Worm (Caenorhabditis elegans) whole organism, mixed stage, embryonic: ENCODE measurements around the gene sre-51.
"Not testable (repeated sequence)": the region's sequence is repeated elsewhere in the genome, so short reads cannot be mapped to it uniquely, and the experiment has no call there.

Experiments used
- M03D4.4 ChIP-seq: sonication (generic microtip); optimal IDR thresholded peaks from 2 replicates; lab custom pipeline; 2017; ENCODE audit warnings: mild to moderate bottlenecking, missing genetic modification characterization, missing compliant biosample characterization
- bed-3 ChIP-seq: fragments of 200-800 bp; sonication (Bioruptor generic); optimal IDR thresholded peaks from 3 replicates; lab custom pipeline; 2018; ENCODE audit warnings: mild to moderate bottlenecking, missing genetic modification characterization, moderate library complexity, missing compliant biosample characterization
- blmp-1 ChIP-seq: fragments of 150-350 bp; optimal IDR thresholded peaks from 2 replicates; lab custom pipeline; 2014; ENCODE audit warnings: missing biosample characterization, missing genetic modification characterization
- ceh-39 ChIP-seq: fragments of 150-350 bp; optimal IDR thresholded peaks from 2 replicates; lab custom pipeline; 2014; ENCODE audit warnings: missing biosample characterization, missing genetic modification characterization
- ceh-43 ChIP-seq: fragments of 200-800 bp; sonication (Bioruptor generic); optimal IDR thresholded peaks from 2 replicates; lab custom pipeline; 2018; ENCODE audit warnings: mild to moderate bottlenecking, missing genetic modification characterization, moderate library complexity, missing compliant biosample characterization
- ceh-83 ChIP-seq: fragments of 200-800 bp; sonication (Bioruptor generic); optimal IDR thresholded peaks from 2 replicates; lab custom pipeline; 2018; ENCODE audit warnings: mild to moderate bottlenecking, missing genetic modification characterization, missing compliant biosample characterization
- ces-1 ChIP-seq: fragments of 150-350 bp; optimal IDR thresholded peaks from 2 replicates; lab custom pipeline; 2014; ENCODE audit warnings: missing biosample characterization, missing genetic modification reagents, missing genetic modification characterization
- cnd-1 ChIP-seq: fragments of 200-800 bp; sonication (Bioruptor generic); optimal IDR thresholded peaks from 2 replicates; lab custom pipeline; 2018; ENCODE audit warnings: mild to moderate bottlenecking, missing genetic modification characterization, missing compliant biosample characterization
- drap-1 ChIP-seq: fragments of 200-800 bp; sonication (Bioruptor generic); optimal IDR thresholded peaks from 3 replicates; lab custom pipeline; 2018; ENCODE audit warnings: mild to moderate bottlenecking, missing genetic modification characterization, missing compliant biosample characterization
- elt-1 ChIP-seq: sonication (generic microtip); optimal IDR thresholded peaks from 2 replicates; lab custom pipeline; 2017; ENCODE audit warnings: missing genetic modification characterization, mild to moderate bottlenecking, missing compliant biosample characterization, antibody characterized with exemption, moderate library complexity, borderline replicate concordance; ENCODE audit not compliant: insufficient read depth
- flh-1 ChIP-seq: fragments of 200-800 bp; sonication (Bioruptor generic); optimal IDR thresholded peaks from 2 replicates; lab custom pipeline; 2018; ENCODE audit warnings: mild to moderate bottlenecking, missing genetic modification characterization, moderate library complexity, missing compliant biosample characterization
- ham-2 ChIP-seq: fragments of 200-800 bp; sonication (Bioruptor generic); optimal IDR thresholded peaks from 2 replicates; lab custom pipeline; 2018; ENCODE audit warnings: mild to moderate bottlenecking, missing genetic modification characterization, missing compliant biosample characterization
- hlh-1 ChIP-seq: fragments of 150-350 bp; optimal IDR thresholded peaks from 2 replicates; lab custom pipeline; 2014; ENCODE audit warnings: missing biosample characterization, missing genetic modification reagents, missing genetic modification characterization
- lin-13 ChIP-seq: fragments of 150-350 bp; optimal IDR thresholded peaks from 2 replicates; lab custom pipeline; 2014; ENCODE audit warnings: missing biosample characterization, missing genetic modification characterization
- lin-32 ChIP-seq: fragments of 200-800 bp; sonication (Bioruptor generic); optimal IDR thresholded peaks from 2 replicates; lab custom pipeline; 2018; ENCODE audit warnings: mild to moderate bottlenecking, missing genetic modification characterization, missing compliant biosample characterization
- lsy-2 ChIP-seq: fragments of 150-350 bp; optimal IDR thresholded peaks from 2 replicates; lab custom pipeline; 2014; ENCODE audit warnings: missing biosample characterization, missing genetic modification characterization
- mab-5 ChIP-seq: fragments of 150-350 bp; optimal IDR thresholded peaks from 2 replicates; lab custom pipeline; 2014; ENCODE audit warnings: missing biosample characterization, missing genetic modification characterization
- mep-1 ChIP-seq: fragments of 150-350 bp; optimal IDR thresholded peaks from 2 replicates; lab custom pipeline; 2017; ENCODE audit warnings: missing biosample characterization, missing genetic modification reagents, missing genetic modification characterization, inconsistent platforms
- mls-2 ChIP-seq: sonication (generic microtip); optimal IDR thresholded peaks from 2 replicates; lab custom pipeline; 2016; ENCODE audit warnings: mild to moderate bottlenecking, missing genetic modification characterization, moderate library complexity, missing compliant biosample characterization
- nhr-2 ChIP-seq: fragments of 150-350 bp; optimal IDR thresholded peaks from 2 replicates; lab custom pipeline; 2014; ENCODE audit warnings: missing biosample characterization, missing genetic modification characterization
- nhr-237 ChIP-seq: fragments of 150-350 bp; optimal IDR thresholded peaks from 2 replicates; lab custom pipeline; 2014; ENCODE audit warnings: missing biosample characterization, missing genetic modification characterization
- nhr-28 ChIP-seq: fragments of 150-350 bp; optimal IDR thresholded peaks from 2 replicates; lab custom pipeline; 2014; ENCODE audit warnings: missing biosample characterization, missing genetic modification characterization
- nhr-76 ChIP-seq: sonication (generic microtip); optimal IDR thresholded peaks from 2 replicates; lab custom pipeline; 2017; ENCODE audit warnings: missing biosample characterization, missing genetic modification characterization
- pha-4 ChIP-seq: fragments of 150-350 bp; optimal IDR thresholded peaks from 2 replicates; lab custom pipeline; 2018; ENCODE audit warnings: missing biosample characterization, missing genetic modification reagents, missing genetic modification characterization
- sem-2 ChIP-seq: fragments of 200-800 bp; sonication (Bioruptor generic); optimal IDR thresholded peaks from 2 replicates; lab custom pipeline; 2018; ENCODE audit warnings: mild to moderate bottlenecking, missing genetic modification characterization, missing compliant biosample characterization
- snpc-4 ChIP-seq: fragments of 150-350 bp; optimal IDR thresholded peaks from 2 replicates; lab custom pipeline; 2014; ENCODE audit warnings: missing biosample characterization, missing genetic modification characterization
- tbx-8 ChIP-seq: fragments of 200-800 bp; sonication (Bioruptor generic); optimal IDR thresholded peaks from 2 replicates; lab custom pipeline; 2018; ENCODE audit warnings: mild to moderate bottlenecking, missing genetic modification characterization, moderate library complexity, missing compliant biosample characterization
- unc-120 ChIP-seq: sonication (generic microtip); optimal IDR thresholded peaks from 2 replicates; lab custom pipeline; 2017; ENCODE audit warnings: missing genetic modification characterization, missing compliant biosample characterization; ENCODE audit not compliant: poor library complexity, severe bottlenecking
- unc-39 ChIP-seq: fragments of 150-350 bp; optimal IDR thresholded peaks from 2 replicates; lab custom pipeline; 2014; ENCODE audit warnings: missing biosample characterization, missing genetic modification characterization
- unc-62 ChIP-seq: fragments of 150-350 bp; optimal IDR thresholded peaks from 2 replicates; lab custom pipeline; 2014; ENCODE audit warnings: missing biosample characterization, missing genetic modification reagents, missing genetic modification characterization
- zip-8 ChIP-seq: fragments of 150-350 bp; optimal IDR thresholded peaks from 2 replicates; lab custom pipeline; 2014; ENCODE audit warnings: missing biosample characterization, missing genetic modification characterization
- ztf-11 ChIP-seq: fragments of 150-350 bp; optimal IDR thresholded peaks from 2 replicates; lab custom pipeline; 2014; ENCODE audit warnings: missing biosample characterization, missing genetic modification characterization

Gene sre-51

ce11 chrII:12303142-12303541, 8.5 kb upstream of the sre-51 start, which contains the start of gene sre-50:
TSS of gene sre-50 (plus strand) at chrII:12303525.
- TF ChIP-seq ceh-43 (no peak), ham-2 (GFP tag; lab: Kevin White, UChicago) (no peak), M03D4.4 (tag; lab: Kevin White, UChicago) (no peak), mls-2 (tag; lab: Kevin White, UChicago) (no peak), nhr-2 (no peak), lin-13 (tag; lab: Kevin White, UChicago) (no peak), blmp-1 (no peak), ztf-11 (tag; lab: Kevin White, UChicago) (no peak), hlh-1 (no peak), sem-2 (GFP tag; lab: Kevin White, UChicago) (no peak)

- no peak for TF ChIP-seq lin-32 (GFP tag; lab: Kevin White, UChicago)
- TF ChIP-seq lsy-2, result no peak
- TF ChIP-seq bed-3 (GFP tag; lab: Kevin White, UChicago), result no peak
- TF ChIP-seq ham-2 (GFP tag; lab: Kevin White, UChicago), result no peak
- no peak for TF ChIP-seq nhr-2
- TF ChIP-seq nhr-76 (tag; lab: Kevin White, UChicago), result no peak
- no peak for TF ChIP-seq mls-2 (tag; lab: Kevin White, UChicago)
- TF ChIP-seq flh-1 (GFP tag; lab: Kevin White, UChicago), result no peak
- TF ChIP-seq mep-1 (tag; lab: Kevin White, UChicago), result no peak
- TF ChIP-seq snpc-4 (tag; lab: Kevin White, UChicago), result no peak
- no peak for TF ChIP-seq zip-8 (tag; lab: Kevin White, UChicago)
- no peak for TF ChIP-seq sem-2 (GFP tag; lab: Kevin White, UChicago)
- no peak for TF ChIP-seq ztf-11 (tag; lab: Kevin White, UChicago)
- TF ChIP-seq ces-1 (GFP tag; lab: Kevin White, UChicago), result no peak
- TF ChIP-seq M03D4.4 (tag; lab: Kevin White, UChicago), result no peak
- no peak for TF ChIP-seq nhr-237 (tag; lab: Kevin White, UChicago)
- no peak for TF ChIP-seq cnd-1 (tag; lab: Kevin White, UChicago)
- TF ChIP-seq pha-4, result no peak
Observed at ce11 chrII:12309614-12310013, 2.0 kb upstream of the sre-51 start, which contains the start of gene C50E10.2. TSS of gene C50E10.2 (minus strand) at chrII:12309714.

- TF ChIP-seq hlh-1; ces-1 (GFP tag; lab: Kevin White, UChicago); tbx-8: not testable (repeated sequence)
Observed at ce11 chrII:12318541-12318940, 6.9 kb downstream of the sre-51 start, which contains the start of gene sre-49. TSS of gene sre-49 (plus strand) at chrII:12318841.

- TF ChIP-seq nhr-237 (tag; lab: Kevin White, UChicago), result no peak
- TF ChIP-seq nhr-76 (tag; lab: Kevin White, UChicago), result no peak
- no peak for TF ChIP-seq ceh-39 (tag; lab: Kevin White, UChicago)
- no peak for TF ChIP-seq unc-120 (tag; lab: Kevin White, UChicago)
- TF ChIP-seq hlh-1, result no peak
- no peak for TF ChIP-seq elt-1 (tag; lab: Kevin White, UChicago)
- no peak for TF ChIP-seq drap-1 (GFP tag; lab: Kevin White, UChicago)
- TF ChIP-seq mab-5 (tag; lab: Kevin White, UChicago), result no peak
- TF ChIP-seq ces-1 (GFP tag; lab: Kevin White, UChicago), result no peak
- no peak for TF ChIP-seq nhr-28 (tag; lab: Kevin White, UChicago)
- no peak for TF ChIP-seq mls-2 (tag; lab: Kevin White, UChicago)
- TF ChIP-seq zip-8 (tag; lab: Kevin White, UChicago), result no peak
- no peak for TF ChIP-seq unc-62 (GFP tag; lab: Kevin White, UChicago)
- no peak for TF ChIP-seq mep-1 (tag; lab: Kevin White, UChicago)
- TF ChIP-seq nhr-2, result no peak
- TF ChIP-seq ceh-83 (GFP tag; lab: Kevin White, UChicago), result no peak
- TF ChIP-seq lin-32 (GFP tag; lab: Kevin White, UChicago), result no peak
- TF ChIP-seq M03D4.4 (tag; lab: Kevin White, UChicago), result no peak
- TF ChIP-seq unc-39 (tag; lab: Kevin White, UChicago), result no peak
- TF ChIP-seq cnd-1 (tag; lab: Kevin White, UChicago), result no peak
Observed at ce11 chrII:12323305-12323704, 11.6 kb downstream of the sre-51 start, which contains the start of gene sre-53. TSS of gene sre-53 (minus strand) at chrII:12323405.
